Worm (Caenorhabditis elegans) whole organism, L1 larva: ENCODE data around the gene F54B11.10.

Experiments used
- aha-1 ChIP-seq: fragments of 150-350 bp; optimal IDR thresholded peaks from 2 replicates; lab custom pipeline; 2014; ENCODE audit warnings: missing biosample characterization, missing genetic modification characterization
- ceh-82 ChIP-seq, 3 experiments: fragments of 150-350 bp in 1 of 3; sonication (generic microtip) in 2 of 3; optimal IDR thresholded peaks; 2 replicates each; lab custom pipeline; 2014 to 2017; ENCODE audit warnings: missing biosample characterization in 3 of 3, missing genetic modification characterization in 3 of 3
- fos-1 ChIP-seq: fragments of 150-350 bp; optimal IDR thresholded peaks from 2 replicates; lab custom pipeline; 2014; ENCODE audit warnings: missing biosample characterization, missing genetic modification characterization
- grh-1 ChIP-seq: fragments of 200-800 bp; sonication (Bioruptor generic); IDR thresholded peaks from 2 replicates; pipeline ENCODE4 v1.3.6; 2022; ENCODE audit warnings: missing genetic modification reagents, missing genetic modification characterization, missing compliant biosample characterization
- lin-15B ChIP-seq: fragments of 150-350 bp; sonication (generic microtip); optimal IDR thresholded peaks from 3 replicates; lab custom pipeline; 2014; ENCODE audit warnings: missing biosample characterization, missing genetic modification characterization
- lin-39 ChIP-seq: fragments of 150-350 bp; optimal IDR thresholded peaks from 2 replicates; lab custom pipeline; 2014; ENCODE audit warnings: missing biosample characterization, missing genetic modification reagents, missing genetic modification characterization
- nhr-12 ChIP-seq: sonication (generic microtip); optimal IDR thresholded peaks from 2 replicates; lab custom pipeline; 2017; ENCODE audit warnings: missing biosample characterization, missing genetic modification characterization
- nhr-90 ChIP-seq: sonication (generic microtip); optimal IDR thresholded peaks from 2 replicates; lab custom pipeline; 2016; ENCODE audit warnings: mild to moderate bottlenecking, missing genetic modification characterization, missing compliant biosample characterization; ENCODE audit not compliant: poor library complexity
- pag-3 ChIP-seq: sonication (generic microtip); optimal IDR thresholded peaks from 2 replicates; lab custom pipeline; 2017; ENCODE audit warnings: missing genetic modification characterization, mild to moderate bottlenecking, missing compliant biosample characterization, antibody characterized with exemption, borderline replicate concordance; ENCODE audit not compliant: insufficient read depth
- snpc-4 ChIP-seq: fragments of 150-350 bp; optimal IDR thresholded peaks from 2 replicates; lab custom pipeline; 2014; ENCODE audit warnings: missing biosample characterization, missing genetic modification characterization
- unc-62 ChIP-seq: fragments of 150-350 bp; optimal IDR thresholded peaks from 2 replicates; lab custom pipeline; 2014; ENCODE audit warnings: missing biosample characterization, missing genetic modification reagents, missing genetic modification characterization
- zag-1 ChIP-seq: fragments of 150-350 bp; optimal IDR thresholded peaks from 2 replicates; lab custom pipeline; 2014; ENCODE audit warnings: missing biosample characterization, missing genetic modification characterization
- ztf-11 ChIP-seq, 2 experiments: sonication (generic microtip); optimal IDR thresholded peaks; 2 replicates each; lab custom pipeline; 2016 to 2017; ENCODE audit warnings: missing genetic modification characterization in 2 of 2, missing biosample characterization in 1 of 2, missing compliant biosample characterization in 1 of 2

- TF ChIP-seq unc-62 (GFP tag; lab: Kevin White, UChicago) (no peak), grh-1 (GFP tag; lab: Robert Waterston, UW) (no peak), pag-3 (tag; lab: Kevin White, UChicago) (no peak), snpc-4 (tag; lab: Kevin White, UChicago) (no peak), lin-39 (tag; lab: Kevin White, UChicago) (no peak), nhr-12 (tag; lab: Kevin White, UChicago) (no peak), ztf-11 (tag; optimal IDR thresholded peaks at IDR 0.05; lab: Kevin White, UChicago) (no peak), ceh-82 (tag; optimal IDR thresholded peaks at IDR 0.05; lab: Kevin White, UChicago) (no peak), nhr-90 (tag; lab: Kevin White, UChicago) (no peak), fos-1 (no peak), lin-15B (no peak), aha-1 (tag; lab: Kevin White, UChicago) (no peak), zag-1 (no peak)
Measured at ce11 chrX:13604946-13605617, 23.2 kb downstream of the F54B11.10 start, which contains the start of gene F54B11.9.
